Fruit fly (Drosophila melanogaster) whole organism, adult: Measurements from ENCODE around the gene cni.

Experiments used
- CG11617 ChIP-seq: fragments of 200-800 bp; sonication (Bioruptor generic); optimal IDR thresholded peaks from 2 replicates; lab custom pipeline; 2017; ENCODE audit warnings: mild to moderate bottlenecking, missing biosample characterization, missing genetic modification reagents, missing genetic modification characterization
- CG33017 ChIP-seq: fragments of 200-800 bp; sonication (Bioruptor generic); optimal IDR thresholded peaks from 2 replicates; lab custom pipeline; 2018; ENCODE audit warnings: missing biosample characterization, mild to moderate bottlenecking, missing genetic modification characterization, moderate library complexity
- CG5204 ChIP-seq: fragments of 200-800 bp; sonication (Bioruptor generic); optimal IDR thresholded peaks from 2 replicates; lab custom pipeline; 2016; ENCODE audit warnings: missing biosample characterization, missing genetic modification characterization
- CG7045 ChIP-seq: fragments of 200-800 bp; sonication (Bioruptor generic); optimal IDR thresholded peaks from 2 replicates; lab custom pipeline; 2017; ENCODE audit warnings: missing biosample characterization, mild to moderate bottlenecking, missing genetic modification characterization
- CG7101 ChIP-seq: fragments of 200-800 bp; sonication (Bioruptor generic); optimal IDR thresholded peaks from 2 replicates; lab custom pipeline; 2018; ENCODE audit warnings: missing biosample characterization, mild to moderate bottlenecking, missing genetic modification characterization, moderate library complexity
- Clk ChIP-seq: fragments of 200-800 bp; sonication (Bioruptor generic); optimal IDR thresholded peaks from 2 replicates; lab custom pipeline; 2017; ENCODE audit warnings: missing biosample characterization, missing genetic modification characterization
- bab1 ChIP-seq: fragments of 200-800 bp; sonication (Bioruptor generic); optimal IDR thresholded peaks from 3 replicates; lab custom pipeline; 2019; ENCODE audit warnings: missing biosample characterization, mild to moderate bottlenecking, missing genetic modification characterization, moderate library complexity
- cnc ChIP-seq, 2 experiments: fragments of >200 bp; optimal IDR thresholded peaks; 2 replicates each; lab custom pipeline; 2017
- toe ChIP-seq: fragments of 200-800 bp; sonication (Bioruptor generic); optimal IDR thresholded peaks from 2 replicates; lab custom pipeline; 2016; ENCODE audit warnings: missing biosample characterization, missing genetic modification characterization

- TF ChIP-seq CG7045 (GFP tag; lab: Kevin White, UChicago) = no peak
- TF ChIP-seq bab1 = no peak
- TF ChIP-seq Clk = no peak
- no peak for TF ChIP-seq CG11617 (GFP tag; lab: Kevin White, UChicago)
- no peak for TF ChIP-seq toe
- TF ChIP-seq cnc (optimal IDR thresholded peaks at IDR 0.05; lab: Kevin White, UChicago) = no peak
- no peak for TF ChIP-seq CG7101
- TF ChIP-seq CG5204 (GFP tag; lab: Kevin White, UChicago) = no peak
- no peak for TF ChIP-seq CG33017 (tag; lab: Kevin White, UChicago)
These were observed 32.6 kb downstream of the cni start for dm6 chr2L:16277922-16278321.
